Fruit fly (Drosophila melanogaster) whole organism: ENCODE measurements around the gene Galphaf.

Source experiments
- CG8478 ChIP-seq: fragments of >200 bp; optimal IDR thresholded peaks from 2 replicates; lab custom pipeline; 2018; ENCODE audit warnings: inconsistent platforms
- Dll ChIP-seq: fragments of >200 bp; optimal IDR thresholded peaks from 2 replicates; lab custom pipeline; 2017
- EcR ChIP-seq, 2 experiments: fragments of >200 bp; optimal IDR thresholded peaks; 2 replicates each; lab custom pipeline; 2017; ENCODE audit warnings: missing biosample characterization in 2 of 2, missing genetic modification characterization in 2 of 2, missing genetic modification reagents in 2 of 2
- pan ChIP-seq: fragments of >200 bp; optimal IDR thresholded peaks from 2 replicates; lab custom pipeline; 2017
- psq ChIP-seq: fragments of >200 bp; optimal IDR thresholded peaks from 2 replicates; lab custom pipeline; 2017
- usp ChIP-seq: fragments of >200 bp; optimal IDR thresholded peaks from 2 replicates; lab custom pipeline; 2017; ENCODE audit warnings: missing biosample characterization, missing genetic modification characterization, mixed read lengths

Galphaf gene

DNA sequence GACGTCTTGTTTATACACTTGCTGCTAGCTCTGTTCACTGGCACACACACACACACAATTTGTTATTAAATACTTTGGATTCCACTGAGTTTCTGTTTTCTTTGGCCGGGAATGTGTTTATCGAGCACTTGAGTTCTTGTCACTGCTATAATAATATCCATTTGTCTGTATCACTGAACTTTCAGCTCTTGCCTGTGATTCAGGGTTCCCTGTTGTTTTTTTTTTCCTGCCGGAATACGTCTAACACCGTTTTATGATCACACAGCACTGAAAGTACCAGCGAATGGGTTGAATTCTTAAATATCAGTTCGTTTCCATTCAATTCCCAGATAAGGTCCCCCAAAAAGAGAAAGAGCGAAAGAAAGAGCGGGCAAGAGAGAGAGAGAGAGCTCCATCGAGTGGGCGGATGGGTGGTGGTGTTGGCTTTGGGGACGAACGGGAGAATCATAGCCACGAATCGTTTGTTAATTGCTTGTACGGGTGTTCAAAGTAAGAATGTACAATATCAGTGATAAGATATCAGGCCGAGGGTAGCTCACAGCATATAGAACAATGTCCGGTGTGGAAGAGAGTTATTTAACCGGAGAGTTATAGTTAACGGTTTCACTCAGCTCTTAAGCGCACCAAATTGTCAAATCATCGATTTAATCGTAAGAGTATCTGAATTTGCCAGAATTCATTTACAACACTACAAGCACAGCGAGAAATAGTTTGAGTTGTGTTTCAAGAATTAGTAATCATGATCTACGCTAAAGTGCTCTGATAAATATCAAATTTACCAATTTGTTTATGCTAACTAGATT is at the start of gene Galphaf:
TSS of gene Galphaf (minus strand) at position 272 of the 803 bp plus-strand sequence.
- TF ChIP-seq psq (lab: Kevin White, UChicago) = no peak
- no peak for TF ChIP-seq pan (lab: Kevin White, UChicago)
- no peak for TF ChIP-seq EcR (GFP tag; optimal IDR thresholded peaks at IDR 0.05; lab: Kevin White, UChicago)
- no peak for TF ChIP-seq CG8478 (lab: Kevin White, UChicago)
- no peak for TF ChIP-seq Dll
- TF ChIP-seq usp = no peak

DNA sequence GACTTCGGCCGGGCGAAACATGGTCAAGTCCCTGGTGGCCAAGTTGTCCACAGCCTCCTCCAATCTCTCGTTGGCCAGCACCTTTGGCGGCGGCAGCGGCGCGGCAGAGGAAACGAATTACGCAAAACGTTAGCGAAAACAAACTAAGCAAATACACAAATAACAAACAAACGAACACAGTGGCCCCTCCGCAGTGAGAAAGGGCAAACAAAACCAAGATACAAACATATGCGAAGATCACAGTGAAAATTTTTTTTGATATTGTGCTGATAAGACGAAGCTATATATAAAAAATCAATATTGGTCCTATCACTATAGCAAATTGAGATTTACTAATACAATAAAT is 46.4 kb upstream of the Galphaf start:
- no peak for TF ChIP-seq usp
- TF ChIP-seq CG8478 (lab: Kevin White, UChicago) = no peak
- TF ChIP-seq EcR (GFP tag; optimal IDR thresholded peaks at IDR 0.05; lab: Kevin White, UChicago) = no peak
- TF ChIP-seq Dll = no peak
- no peak for TF ChIP-seq psq (lab: Kevin White, UChicago)
- TF ChIP-seq pan (lab: Kevin White, UChicago) = no peak

DNA sequence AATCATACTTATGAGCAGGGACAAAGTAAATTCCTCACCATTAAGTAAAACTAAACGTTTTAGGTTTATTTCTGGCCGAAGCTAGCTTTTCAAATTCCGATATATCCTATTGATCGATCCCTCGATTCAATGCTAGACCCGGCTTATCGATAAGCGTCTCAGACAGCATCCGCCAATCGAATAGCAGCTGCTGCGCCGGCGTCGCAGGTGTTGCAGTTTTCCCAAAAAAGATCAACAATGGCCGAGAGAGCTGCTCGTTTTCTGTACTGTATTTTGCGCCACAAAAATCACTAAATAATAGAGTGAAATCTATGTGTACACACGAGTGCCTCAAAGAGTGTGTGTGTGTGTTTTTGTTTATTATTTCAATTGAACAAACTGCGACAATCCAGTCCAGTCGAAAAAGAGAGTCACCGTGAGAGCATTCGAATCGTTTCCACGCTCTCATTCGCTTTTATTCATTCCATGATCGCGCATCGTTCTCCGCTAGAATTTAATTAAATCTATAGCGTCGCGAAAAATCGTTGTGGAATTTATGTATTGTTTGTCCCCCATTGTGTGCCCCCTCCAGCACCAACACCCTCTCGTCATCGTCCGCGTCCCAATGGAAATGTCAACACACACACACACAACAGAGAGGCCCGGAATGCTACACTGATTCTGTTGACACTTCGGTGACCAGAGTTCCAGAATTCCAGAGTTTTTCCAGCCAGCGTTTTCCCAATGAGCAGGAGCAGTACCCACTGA is 45.9 kb upstream of the Galphaf start:
- TF ChIP-seq EcR (GFP tag; optimal IDR thresholded peaks at IDR 0.05; lab: Kevin White, UChicago) = no peak
- peak; percentile 19 for TF ChIP-seq Dll

DNA sequence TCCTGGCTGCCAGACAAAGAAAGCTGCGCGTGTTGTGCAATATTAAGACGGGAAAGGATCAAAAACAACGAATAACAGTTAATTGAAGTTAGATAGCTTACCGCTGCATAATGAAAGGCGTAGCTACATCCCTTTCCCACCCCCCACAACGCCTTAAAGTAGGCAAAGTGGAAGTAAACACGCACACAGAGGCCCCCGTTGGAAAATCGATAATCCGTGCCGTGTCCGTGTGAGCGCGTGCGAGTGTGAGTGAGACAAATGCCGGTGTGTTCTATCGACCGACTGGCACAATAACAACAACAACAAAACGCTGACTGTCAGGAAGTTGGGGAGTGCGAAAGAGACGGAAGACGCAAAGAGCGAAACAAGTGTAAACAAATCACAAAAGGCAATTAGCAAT is 44.6 kb upstream of the Galphaf start:
- no peak for TF ChIP-seq EcR (GFP tag; optimal IDR thresholded peaks at IDR 0.05; lab: Kevin White, UChicago)
- no peak for TF ChIP-seq usp
- no peak for TF ChIP-seq CG8478 (lab: Kevin White, UChicago)
- TF ChIP-seq pan (lab: Kevin White, UChicago) = no peak
- no peak for TF ChIP-seq psq (lab: Kevin White, UChicago)
- TF ChIP-seq Dll = no peak

DNA sequence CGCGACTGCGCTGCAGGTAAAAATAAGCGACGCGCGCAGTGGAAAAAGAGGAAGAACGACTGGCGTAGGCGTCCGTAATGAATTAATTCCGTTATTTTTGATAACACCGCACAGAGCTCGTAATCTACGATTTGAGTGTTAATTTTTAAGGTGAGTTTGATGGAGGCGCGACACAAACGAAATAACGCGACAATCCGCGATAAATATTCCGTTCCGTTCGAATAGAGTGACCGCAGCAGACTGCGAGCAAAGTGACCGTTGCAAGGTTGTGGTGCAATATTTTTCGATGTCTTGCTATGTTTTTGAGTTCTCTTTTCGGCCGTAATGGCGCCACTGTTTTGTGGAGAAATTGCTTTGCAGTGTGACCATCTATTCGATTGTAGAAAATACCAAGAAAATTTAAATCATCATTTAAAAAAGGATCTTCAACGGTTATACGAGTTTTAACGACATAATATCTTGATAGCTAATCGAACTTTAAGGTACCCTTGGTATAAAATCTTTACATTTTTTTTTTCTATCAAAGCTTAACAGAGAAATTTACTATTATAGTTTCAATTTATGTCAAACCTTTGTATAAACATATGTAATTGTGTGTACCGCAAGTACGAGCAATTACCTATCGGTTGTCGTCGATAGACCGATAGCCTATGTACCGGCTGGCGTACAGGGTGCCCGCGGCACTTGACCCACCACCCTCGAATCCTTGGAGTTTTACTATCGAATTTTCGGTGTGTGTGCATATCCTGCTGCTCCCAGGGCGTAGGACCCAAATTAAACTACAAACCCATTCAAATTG is 43.9 kb upstream of the Galphaf start, which contains the start of the genes CG43954, Lasp and Dab:
TSS of gene CG43954 (minus strand) at position 248 of the 799 bp plus-strand sequence.
TSS of gene Lasp (minus strand) at position 248 of the 799 bp plus-strand sequence.
TSS of gene Dab (plus strand) at position 697 of the 799 bp plus-strand sequence.
- TF ChIP-seq EcR (GFP tag; optimal IDR thresholded peaks at IDR 0.05; lab: Kevin White, UChicago) = no peak
- no peak for TF ChIP-seq CG8478 (lab: Kevin White, UChicago)
- TF ChIP-seq usp = no peak

DNA sequence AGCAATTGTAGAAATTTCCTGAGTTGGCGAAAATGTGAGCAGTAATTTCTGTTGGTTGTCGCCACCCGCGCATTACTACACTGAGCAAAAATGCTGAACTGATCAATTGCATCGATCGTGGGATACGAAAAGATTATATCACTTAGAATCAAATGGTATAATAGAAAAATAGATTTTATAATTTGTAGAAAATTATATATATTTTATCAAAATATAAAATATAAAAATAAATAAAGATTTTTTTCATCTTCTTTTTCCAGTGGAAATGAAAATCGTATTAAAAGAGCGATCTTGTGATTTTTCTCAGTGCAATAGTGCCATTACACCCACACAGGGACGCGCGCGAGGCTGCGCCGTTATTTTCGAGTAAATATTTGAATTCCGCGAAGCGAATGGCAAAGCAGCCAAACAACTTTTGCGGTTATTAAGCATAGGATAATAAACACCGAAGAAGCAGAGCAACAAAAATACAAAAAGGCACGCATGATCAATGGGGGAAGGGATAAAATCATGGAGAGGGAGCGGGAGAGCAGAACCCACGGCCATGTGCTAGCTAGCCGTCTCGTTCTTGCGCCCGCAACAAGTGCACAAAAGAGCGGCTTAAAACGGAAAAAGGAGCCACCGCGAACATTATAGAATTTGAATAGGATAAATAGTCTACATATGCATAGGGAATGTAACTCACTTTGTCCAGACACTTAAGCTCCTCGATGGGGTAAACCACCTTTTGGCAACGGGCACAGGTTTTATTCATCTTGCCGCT is 42.7 kb upstream of the Galphaf start:
- no peak for TF ChIP-seq Dll
- TF ChIP-seq usp = no peak
- no peak for TF ChIP-seq pan (lab: Kevin White, UChicago)
- no peak for TF ChIP-seq EcR (GFP tag; optimal IDR thresholded peaks at IDR 0.05; lab: Kevin White, UChicago)
- no peak for TF ChIP-seq CG8478 (lab: Kevin White, UChicago)
- no peak for TF ChIP-seq psq (lab: Kevin White, UChicago)

DNA sequence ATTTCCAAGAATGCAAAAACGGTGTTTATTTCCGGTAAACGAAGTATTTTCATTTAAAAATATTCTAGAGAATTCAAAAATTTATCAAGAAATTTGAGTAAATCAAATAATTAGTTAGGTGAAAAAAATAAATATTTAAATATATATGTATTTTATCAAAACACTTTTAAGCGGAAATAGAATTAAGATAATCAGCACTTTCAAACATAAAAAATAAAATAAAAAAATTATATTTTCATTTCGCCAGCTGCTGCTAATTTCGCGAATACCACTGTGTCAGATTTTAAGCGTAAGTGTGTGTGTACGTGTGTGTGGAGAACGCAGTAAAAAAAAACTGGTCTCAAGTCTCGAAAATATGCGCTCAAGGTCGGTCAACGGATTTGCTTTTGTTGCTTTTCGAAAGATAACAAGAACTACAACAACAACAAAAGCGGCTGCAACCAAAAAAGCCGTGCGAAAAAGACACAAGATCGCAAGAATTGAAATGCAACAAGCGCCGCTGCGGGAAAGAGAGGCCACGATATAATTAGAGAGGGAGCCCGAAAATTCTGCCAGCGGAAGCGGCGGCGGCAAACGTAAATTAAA is 42.0 kb upstream of the Galphaf start:
- TF ChIP-seq EcR (GFP tag; optimal IDR thresholded peaks at IDR 0.05; lab: Kevin White, UChicago) (no peak), pan (lab: Kevin White, UChicago) (no peak), Dll (no peak), psq (lab: Kevin White, UChicago) (no peak), usp (no peak), CG8478 (lab: Kevin White, UChicago) (no peak)

DNA sequence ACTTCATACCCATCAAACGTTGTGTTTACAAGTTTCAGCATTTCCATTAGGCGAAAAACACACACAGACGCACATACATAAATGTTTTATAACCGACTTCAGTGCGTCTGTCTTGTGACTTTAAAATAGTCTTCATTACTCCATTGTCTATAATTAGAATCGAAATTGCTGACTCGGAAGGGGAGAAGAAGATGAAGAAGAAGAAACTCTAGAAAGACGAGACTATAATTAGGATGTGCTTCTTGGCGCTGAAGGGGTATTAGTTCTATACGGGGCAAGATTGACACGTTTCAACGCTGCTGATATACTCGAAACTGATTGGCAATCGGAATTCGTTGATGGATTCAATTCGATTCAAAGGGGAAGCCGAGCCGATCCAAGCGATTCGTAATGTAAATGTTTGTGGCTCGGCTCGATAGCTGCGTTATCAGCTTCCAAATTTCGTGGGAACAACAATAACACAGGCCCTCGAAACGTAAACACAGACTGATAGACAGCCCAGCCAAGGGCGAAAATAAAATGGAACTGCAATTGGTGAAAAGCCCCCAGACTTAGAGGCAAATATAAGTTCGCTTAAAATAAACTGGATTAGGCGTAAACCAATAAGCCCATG is 41.1 kb upstream of the Galphaf start:
- no peak for TF ChIP-seq Dll
- TF ChIP-seq pan (lab: Kevin White, UChicago) = no peak
- TF ChIP-seq usp = no peak
- no peak for TF ChIP-seq CG8478 (lab: Kevin White, UChicago)
- no peak for TF ChIP-seq EcR (GFP tag; optimal IDR thresholded peaks at IDR 0.05; lab: Kevin White, UChicago)

DNA sequence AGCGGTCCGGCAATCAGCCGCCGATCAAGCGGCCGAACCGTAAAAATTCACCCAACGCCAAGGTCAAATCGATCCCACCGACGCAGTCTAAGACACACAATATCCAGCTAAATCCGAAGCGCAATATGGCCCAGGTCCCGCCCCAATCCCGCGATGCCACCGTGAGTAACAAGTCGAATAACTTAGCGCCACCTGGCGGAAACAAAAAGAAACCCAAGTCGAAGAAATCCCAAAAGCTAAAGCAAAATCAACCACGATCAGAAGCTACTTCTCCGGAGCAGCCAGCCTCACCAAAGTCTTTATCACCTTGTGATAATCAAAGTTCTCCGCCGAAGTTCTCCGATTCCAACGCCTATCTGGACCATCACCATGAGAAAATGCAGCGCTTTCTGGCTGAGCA is 37.9 kb upstream of the Galphaf start:
- no peak for TF ChIP-seq psq (lab: Kevin White, UChicago)
- no peak for TF ChIP-seq usp
- no peak for TF ChIP-seq EcR (GFP tag; optimal IDR thresholded peaks at IDR 0.05; lab: Kevin White, UChicago)
- no peak for TF ChIP-seq pan (lab: Kevin White, UChicago)
- no peak for TF ChIP-seq Dll
- no peak for TF ChIP-seq CG8478 (lab: Kevin White, UChicago)

DNA sequence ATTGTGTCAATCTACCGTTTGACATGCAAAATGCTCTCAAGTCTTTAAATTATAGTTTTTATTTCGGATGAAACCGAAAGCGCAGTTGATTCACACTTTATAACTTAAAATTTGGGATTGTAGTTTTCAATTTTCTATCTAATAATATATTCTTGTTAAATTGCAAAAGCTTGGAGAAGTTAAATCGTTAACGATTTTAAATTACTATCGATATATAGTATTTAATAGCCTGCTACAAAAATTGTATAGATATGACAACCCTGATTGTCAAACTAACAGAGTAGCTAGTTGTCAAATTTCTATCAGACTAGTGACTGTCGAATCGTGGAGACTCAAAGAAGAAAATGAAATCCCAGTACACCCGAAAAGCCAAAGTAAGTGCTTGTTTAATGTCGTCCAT is 36.9 kb upstream of the Galphaf start, which contains the start of gene CG9692:
TSS of gene CG9692 (plus strand) at position 301 of the 400 bp plus-strand sequence.
- TF ChIP-seq psq (lab: Kevin White, UChicago) (no peak), usp (no peak), Dll (no peak)
